Worm (Caenorhabditis elegans) whole organism, mixed stage, embryonic: ENCODE measurements around the gene nhr-249.

Experiments used
- M03D4.4 ChIP-seq: sonication (generic microtip); optimal IDR thresholded peaks from 2 replicates; lab custom pipeline; 2017; ENCODE audit warnings: mild to moderate bottlenecking, missing genetic modification characterization, missing compliant biosample characterization
- bed-3 ChIP-seq: fragments of 200-800 bp; sonication (Bioruptor generic); optimal IDR thresholded peaks from 3 replicates; lab custom pipeline; 2018; ENCODE audit warnings: mild to moderate bottlenecking, missing genetic modification characterization, moderate library complexity, missing compliant biosample characterization
- blmp-1 ChIP-seq: fragments of 150-350 bp; optimal IDR thresholded peaks from 2 replicates; lab custom pipeline; 2014; ENCODE audit warnings: missing biosample characterization, missing genetic modification characterization
- ceh-39 ChIP-seq: fragments of 150-350 bp; optimal IDR thresholded peaks from 2 replicates; lab custom pipeline; 2014; ENCODE audit warnings: missing biosample characterization, missing genetic modification characterization
- ceh-43 ChIP-seq: fragments of 200-800 bp; sonication (Bioruptor generic); optimal IDR thresholded peaks from 2 replicates; lab custom pipeline; 2018; ENCODE audit warnings: mild to moderate bottlenecking, missing genetic modification characterization, moderate library complexity, missing compliant biosample characterization
- ceh-83 ChIP-seq: fragments of 200-800 bp; sonication (Bioruptor generic); optimal IDR thresholded peaks from 2 replicates; lab custom pipeline; 2018; ENCODE audit warnings: mild to moderate bottlenecking, missing genetic modification characterization, missing compliant biosample characterization
- drap-1 ChIP-seq: fragments of 200-800 bp; sonication (Bioruptor generic); optimal IDR thresholded peaks from 3 replicates; lab custom pipeline; 2018; ENCODE audit warnings: mild to moderate bottlenecking, missing genetic modification characterization, missing compliant biosample characterization
- elt-1 ChIP-seq: sonication (generic microtip); optimal IDR thresholded peaks from 2 replicates; lab custom pipeline; 2017; ENCODE audit warnings: missing genetic modification characterization, mild to moderate bottlenecking, missing compliant biosample characterization, antibody characterized with exemption, moderate library complexity, borderline replicate concordance; ENCODE audit not compliant: insufficient read depth
- elt-3 ChIP-seq: fragments of 150-350 bp; optimal IDR thresholded peaks from 2 replicates; lab custom pipeline; 2014; ENCODE audit warnings: missing biosample characterization, missing genetic modification characterization
- flh-1 ChIP-seq: fragments of 200-800 bp; sonication (Bioruptor generic); optimal IDR thresholded peaks from 2 replicates; lab custom pipeline; 2018; ENCODE audit warnings: mild to moderate bottlenecking, missing genetic modification characterization, moderate library complexity, missing compliant biosample characterization
- ham-2 ChIP-seq: fragments of 200-800 bp; sonication (Bioruptor generic); optimal IDR thresholded peaks from 2 replicates; lab custom pipeline; 2018; ENCODE audit warnings: mild to moderate bottlenecking, missing genetic modification characterization, missing compliant biosample characterization
- hlh-1 ChIP-seq: fragments of 150-350 bp; optimal IDR thresholded peaks from 2 replicates; lab custom pipeline; 2014; ENCODE audit warnings: missing biosample characterization, missing genetic modification reagents, missing genetic modification characterization
- lin-13 ChIP-seq: fragments of 150-350 bp; optimal IDR thresholded peaks from 2 replicates; lab custom pipeline; 2014; ENCODE audit warnings: missing biosample characterization, missing genetic modification characterization
- lin-32 ChIP-seq: fragments of 200-800 bp; sonication (Bioruptor generic); optimal IDR thresholded peaks from 2 replicates; lab custom pipeline; 2018; ENCODE audit warnings: mild to moderate bottlenecking, missing genetic modification characterization, missing compliant biosample characterization
- lsy-2 ChIP-seq: fragments of 150-350 bp; optimal IDR thresholded peaks from 2 replicates; lab custom pipeline; 2014; ENCODE audit warnings: missing biosample characterization, missing genetic modification characterization
- mab-5 ChIP-seq: fragments of 150-350 bp; optimal IDR thresholded peaks from 2 replicates; lab custom pipeline; 2014; ENCODE audit warnings: missing biosample characterization, missing genetic modification characterization
- mep-1 ChIP-seq: fragments of 150-350 bp; optimal IDR thresholded peaks from 2 replicates; lab custom pipeline; 2017; ENCODE audit warnings: missing biosample characterization, missing genetic modification reagents, missing genetic modification characterization, inconsistent platforms
- nhr-12 ChIP-seq: fragments of 150-350 bp; optimal IDR thresholded peaks from 2 replicates; lab custom pipeline; 2014; ENCODE audit warnings: missing biosample characterization, missing genetic modification characterization
- nhr-2 ChIP-seq: fragments of 150-350 bp; optimal IDR thresholded peaks from 2 replicates; lab custom pipeline; 2014; ENCODE audit warnings: missing biosample characterization, missing genetic modification characterization
- nhr-237 ChIP-seq: fragments of 150-350 bp; optimal IDR thresholded peaks from 2 replicates; lab custom pipeline; 2014; ENCODE audit warnings: missing biosample characterization, missing genetic modification characterization
- nhr-28 ChIP-seq: fragments of 150-350 bp; optimal IDR thresholded peaks from 2 replicates; lab custom pipeline; 2014; ENCODE audit warnings: missing biosample characterization, missing genetic modification characterization
- nhr-76 ChIP-seq: sonication (generic microtip); optimal IDR thresholded peaks from 2 replicates; lab custom pipeline; 2017; ENCODE audit warnings: missing biosample characterization, missing genetic modification characterization
- pha-4 ChIP-seq: fragments of 150-350 bp; optimal IDR thresholded peaks from 2 replicates; lab custom pipeline; 2018; ENCODE audit warnings: missing biosample characterization, missing genetic modification reagents, missing genetic modification characterization
- sem-2 ChIP-seq: fragments of 200-800 bp; sonication (Bioruptor generic); optimal IDR thresholded peaks from 2 replicates; lab custom pipeline; 2018; ENCODE audit warnings: mild to moderate bottlenecking, missing genetic modification characterization, missing compliant biosample characterization
- sptf-1 ChIP-seq: sonication (generic microtip); optimal IDR thresholded peaks from 2 replicates; lab custom pipeline; 2017; ENCODE audit warnings: mild to moderate bottlenecking, missing genetic modification characterization, moderate library complexity, missing compliant biosample characterization
- tbx-8 ChIP-seq: fragments of 200-800 bp; sonication (Bioruptor generic); optimal IDR thresholded peaks from 2 replicates; lab custom pipeline; 2018; ENCODE audit warnings: mild to moderate bottlenecking, missing genetic modification characterization, moderate library complexity, missing compliant biosample characterization
- unc-120 ChIP-seq: sonication (generic microtip); optimal IDR thresholded peaks from 2 replicates; lab custom pipeline; 2017; ENCODE audit warnings: missing genetic modification characterization, missing compliant biosample characterization; ENCODE audit not compliant: poor library complexity, severe bottlenecking
- unc-39 ChIP-seq: fragments of 150-350 bp; optimal IDR thresholded peaks from 2 replicates; lab custom pipeline; 2014; ENCODE audit warnings: missing biosample characterization, missing genetic modification characterization
- unc-62 ChIP-seq: fragments of 150-350 bp; optimal IDR thresholded peaks from 2 replicates; lab custom pipeline; 2014; ENCODE audit warnings: missing biosample characterization, missing genetic modification reagents, missing genetic modification characterization
- zip-8 ChIP-seq: fragments of 150-350 bp; optimal IDR thresholded peaks from 2 replicates; lab custom pipeline; 2014; ENCODE audit warnings: missing biosample characterization, missing genetic modification characterization
- ztf-11 ChIP-seq: fragments of 150-350 bp; optimal IDR thresholded peaks from 2 replicates; lab custom pipeline; 2014; ENCODE audit warnings: missing biosample characterization, missing genetic modification characterization

nhr-249 gene

DNA sequence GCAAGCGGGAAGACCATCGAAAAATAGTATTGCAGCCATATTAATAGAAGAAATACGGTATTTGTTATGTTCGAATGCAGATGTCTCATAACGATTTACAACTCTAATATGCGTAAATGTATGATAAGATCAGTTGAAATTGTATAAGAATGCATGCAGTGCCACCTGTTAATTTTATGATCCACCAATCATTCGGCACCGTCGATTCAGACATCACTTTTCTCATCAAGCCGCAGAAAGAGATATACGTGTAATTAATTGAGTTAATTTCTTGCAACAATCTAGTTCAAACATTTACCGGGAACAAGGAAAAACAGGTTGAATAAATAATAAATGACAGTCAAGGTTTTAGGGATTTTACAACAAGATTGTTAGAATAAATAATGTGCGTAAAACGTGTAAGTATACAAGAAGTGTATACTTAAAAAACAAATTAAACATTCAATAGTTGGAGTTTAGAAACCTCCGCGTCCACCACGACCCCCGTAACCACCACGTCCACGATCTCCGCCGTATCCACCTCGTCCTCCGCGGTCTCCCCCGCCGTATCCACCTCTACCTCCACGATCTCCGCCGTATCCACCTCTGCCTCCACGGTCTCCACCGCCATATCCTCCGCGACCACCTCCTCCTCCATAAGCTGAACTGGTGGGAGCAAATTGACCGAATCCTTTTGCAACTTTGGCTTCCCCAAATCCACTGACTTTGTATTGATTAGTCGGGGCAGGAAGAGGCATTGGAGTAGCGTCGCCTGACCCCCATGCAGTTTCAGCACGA, 2.0 kb upstream of the nhr-249 start:
- no peak for TF ChIP-seq lin-13
- TF ChIP-seq nhr-28 (tag; lab: Kevin White, UChicago): no peak
- TF ChIP-seq nhr-76 (tag; lab: Kevin White, UChicago): no peak
- TF ChIP-seq, all 35 proteins: peak for 0

DNA sequence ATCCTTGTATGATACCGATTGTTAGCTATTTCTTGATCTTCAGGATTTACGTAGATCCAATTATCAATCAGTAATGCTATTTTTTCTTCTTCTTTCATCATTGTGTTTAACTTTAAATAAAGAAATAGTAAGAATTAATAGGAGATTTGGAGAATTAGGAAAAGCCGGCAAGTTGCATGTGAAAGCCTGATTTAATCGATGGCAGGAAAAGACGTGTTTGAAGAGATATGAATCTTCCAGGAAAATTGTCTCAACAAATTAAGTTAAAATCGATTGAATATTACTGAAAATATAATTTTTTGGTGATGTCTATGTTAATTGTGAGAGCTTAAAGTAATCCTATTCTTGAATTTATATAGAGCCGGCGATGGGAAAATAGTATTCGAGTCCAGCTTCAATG, 1.1 kb downstream of the nhr-249 start, which contains the start of gene ZK381.62:
Gene ZK381.62 (minus strand): TSS at position 101 of the 400 bp plus-strand sequence.
- TF ChIP-seq ceh-83 (GFP tag; lab: Kevin White, UChicago) (no peak), lin-13 (no peak), bed-3 (no peak), zip-8 (tag; lab: Kevin White, UChicago) (no peak), nhr-76 (tag; lab: Kevin White, UChicago) (no peak), pha-4 (tag; lab: Kevin White, UChicago) (no peak), unc-39 (tag; lab: Kevin White, UChicago) (no peak), elt-1 (tag; lab: Kevin White, UChicago) (no peak), nhr-237 (tag; lab: Kevin White, UChicago) (no peak), lsy-2 (tag; lab: Kevin White, UChicago) (no peak), mab-5 (no peak), sem-2 (GFP tag; lab: Kevin White, UChicago) (no peak), unc-120 (tag; lab: Kevin White, UChicago) (no peak), unc-62 (GFP tag; lab: Kevin White, UChicago) (no peak), elt-3 (tag; lab: Kevin White, UChicago) (no peak), drap-1 (GFP tag; lab: Kevin White, UChicago) (no peak), tbx-8 (no peak), M03D4.4 (no peak)
- TF ChIP-seq, all 35 proteins: peak for 0

DNA sequence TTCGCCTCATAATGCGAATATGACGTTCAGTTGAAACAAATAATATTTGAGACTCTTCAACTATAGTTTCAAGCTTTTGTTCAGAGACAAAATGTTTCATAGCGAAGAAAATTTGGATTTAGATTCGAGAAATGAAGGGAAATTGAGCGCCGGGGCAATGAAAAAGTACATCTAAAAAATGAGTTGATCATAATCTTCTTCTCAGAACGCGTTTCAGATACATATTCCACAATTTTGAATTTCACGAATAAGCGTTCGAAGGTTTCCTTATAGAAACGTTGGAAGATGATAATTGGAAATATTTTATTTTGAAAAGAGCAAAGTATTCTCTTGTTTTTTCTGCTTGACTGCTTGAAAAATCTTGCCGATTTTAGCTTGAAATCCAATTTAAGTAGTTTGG, 2.1 kb downstream of the nhr-249 start, which contains the start of gene ZK381.8:
Gene ZK381.8 (minus strand): TSS at position 101 of the 400 bp plus-strand sequence.
- no peak for TF ChIP-seq ham-2 (GFP tag; lab: Kevin White, UChicago)
- TF ChIP-seq nhr-2 (tag; lab: Kevin White, UChicago): no peak
- no peak for TF ChIP-seq blmp-1
- TF ChIP-seq hlh-1 (tag; lab: Kevin White, UChicago): no peak
- TF ChIP-seq nhr-237 (tag; lab: Kevin White, UChicago): no peak
- TF ChIP-seq nhr-76 (tag; lab: Kevin White, UChicago): no peak
- TF ChIP-seq sptf-1: no peak
- TF ChIP-seq M03D4.4: no peak
- TF ChIP-seq tbx-8: no peak
- TF ChIP-seq bed-3: no peak
- TF ChIP-seq elt-3 (tag; lab: Kevin White, UChicago): no peak
- no peak for TF ChIP-seq unc-120 (tag; lab: Kevin White, UChicago)
- TF ChIP-seq ztf-11 (tag; lab: Kevin White, UChicago): no peak
- TF ChIP-seq zip-8 (tag; lab: Kevin White, UChicago): no peak
- TF ChIP-seq mep-1 (tag; lab: Kevin White, UChicago): no peak
- no peak for TF ChIP-seq elt-1 (tag; lab: Kevin White, UChicago)
- no peak for TF ChIP-seq nhr-12 (tag; lab: Kevin White, UChicago)
- TF ChIP-seq ceh-43: no peak
- TF ChIP-seq ceh-83 (GFP tag; lab: Kevin White, UChicago): no peak
- no peak for TF ChIP-seq unc-62 (GFP tag; lab: Kevin White, UChicago)

DNA sequence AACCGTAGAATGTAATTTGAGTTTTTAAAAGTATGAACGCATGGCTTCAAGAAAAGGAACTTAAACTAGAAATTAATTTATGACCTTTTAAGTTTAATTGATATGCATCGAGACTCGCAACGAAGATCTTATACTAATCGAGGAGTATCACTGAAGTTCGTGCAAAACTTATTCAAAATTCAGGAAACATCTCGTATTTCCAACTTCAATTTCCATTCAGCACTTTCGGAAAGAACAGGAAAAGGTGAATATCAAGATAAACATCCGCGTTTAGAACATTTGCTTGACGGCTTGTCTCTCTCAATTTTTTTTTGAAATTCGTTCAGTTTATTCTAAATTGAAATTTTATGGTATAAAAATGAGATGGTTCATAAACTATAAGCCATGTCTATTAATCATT, 7.1 kb downstream of the nhr-249 start, which contains the start of gene ZK381.2:
Gene ZK381.2 (plus strand): TSS at position 301 of the 400 bp plus-strand sequence.
- no peak for TF ChIP-seq ceh-83 (GFP tag; lab: Kevin White, UChicago)

DNA sequence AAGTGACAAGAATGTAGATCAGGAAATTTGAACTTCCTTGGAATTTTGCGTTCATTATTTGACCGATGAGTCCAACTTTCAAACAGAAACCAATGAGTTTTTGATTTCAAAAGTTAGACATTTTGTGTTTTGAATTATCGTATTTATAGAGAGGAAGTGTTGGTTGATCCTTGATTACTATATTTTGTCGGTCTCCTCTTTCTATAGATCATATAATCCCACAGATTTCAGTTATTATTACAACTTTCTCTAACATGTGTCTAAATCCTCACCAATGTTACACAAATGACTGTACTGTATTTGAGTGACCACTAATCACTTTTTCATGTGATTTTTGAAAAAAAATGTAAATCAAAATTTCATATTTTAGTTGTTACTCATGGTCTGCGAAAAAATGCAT, 7.8 kb downstream of the nhr-249 start, which contains the start of gene B0478.3:
Gene B0478.3 (minus strand): TSS at position 101 of the 400 bp plus-strand sequence.
- TF ChIP-seq ceh-39 (tag; lab: Kevin White, UChicago): no peak
- TF ChIP-seq unc-62 (GFP tag; lab: Kevin White, UChicago): no peak
- TF ChIP-seq lin-13: no peak
- TF ChIP-seq elt-1 (tag; lab: Kevin White, UChicago): no peak
- no peak for TF ChIP-seq nhr-28 (tag; lab: Kevin White, UChicago)
- TF ChIP-seq M03D4.4: no peak
- no peak for TF ChIP-seq drap-1 (GFP tag; lab: Kevin White, UChicago)
- TF ChIP-seq lsy-2 (tag; lab: Kevin White, UChicago): no peak
- no peak for TF ChIP-seq unc-120 (tag; lab: Kevin White, UChicago)
- TF ChIP-seq lin-32 (GFP tag; lab: Kevin White, UChicago): no peak
- no peak for TF ChIP-seq tbx-8
- no peak for TF ChIP-seq hlh-1 (tag; lab: Kevin White, UChicago)
- no peak for TF ChIP-seq flh-1 (GFP tag; lab: Kevin White, UChicago)
- no peak for TF ChIP-seq nhr-76 (tag; lab: Kevin White, UChicago)
- TF ChIP-seq elt-3 (tag; lab: Kevin White, UChicago): no peak
- TF ChIP-seq ceh-43: no peak
- no peak for TF ChIP-seq sem-2 (GFP tag; lab: Kevin White, UChicago)
- TF ChIP-seq zip-8 (tag; lab: Kevin White, UChicago): no peak
- no peak for TF ChIP-seq mep-1 (tag; lab: Kevin White, UChicago)
